Fruit fly (Drosophila melanogaster): ENCODE data around the gene mira.

mira gene

DNA sequence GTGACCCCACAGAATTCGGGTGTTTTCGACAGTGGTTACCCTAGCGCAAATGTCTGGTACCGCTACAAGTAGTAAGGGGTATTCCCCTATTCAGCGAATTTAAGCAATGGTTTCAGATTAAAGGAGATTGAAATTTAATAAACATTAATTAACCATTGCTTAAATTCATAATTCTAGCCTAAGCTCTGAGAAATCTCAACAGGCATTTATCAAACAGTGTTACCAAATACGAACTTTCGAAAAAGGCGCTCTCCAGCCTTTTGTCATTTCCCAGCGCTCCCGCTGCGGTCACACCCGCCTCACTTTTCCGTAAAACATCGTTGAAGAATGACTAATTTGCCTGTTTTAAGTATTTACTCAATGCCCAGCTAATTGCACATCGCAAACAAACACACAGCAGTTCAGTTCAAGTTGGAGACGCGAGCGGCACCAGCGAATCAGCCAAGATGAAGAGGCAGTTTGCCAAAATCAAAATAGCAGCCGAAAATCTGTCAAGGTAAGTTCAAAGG lies 30.0 kb downstream of the mira start, which contains the start of the genes Surf6 and RhoGAP92B (continued):
- TF ChIP-seq CG6683 (GFP tag; optimal IDR thresholded peaks at IDR 0.05) (peak; percentile 20), aop (GFP tag; IDR thresholded peaks at IDR 0.05) (no peak), Mes4 (GFP tag; optimal IDR thresholded peaks at IDR 0.05) (peak; percentile 68), Gsc (GFP tag; IDR thresholded peaks at IDR 0.05) (no peak), Ssrp (tag; optimal IDR thresholded peaks at IDR 0.05) (peak; percentile 46), Sin3A (optimal IDR thresholded peaks at IDR 0.05) (peak; percentile 96), CG3726 (GFP tag; IDR thresholded peaks at IDR 0.05) (0 out of 3 replicates have a peak, but pooled peaks have one; percentile 17), CrebB (tag; optimal IDR thresholded peaks at IDR 0.05) (no peak), Atf-2 (GFP tag; optimal IDR thresholded peaks at IDR 0.05) (peak; percentile 33), Fer2 (tag; optimal IDR thresholded peaks at IDR 0.05) (peak; percentile 8), CG1603 (tag; optimal IDR thresholded peaks at IDR 0.05) (peak; percentile 85), CG4820 (GFP tag; optimal IDR thresholded peaks at IDR 0.05) (peak; percentile 53), Hr78 (GFP tag; optimal IDR thresholded peaks at IDR 0.05) (peak in 1 of 2 experiments; percentile 98), ab (GFP tag; optimal IDR thresholded peaks at IDR 0.05) (no peak), lab (GFP tag; optimal IDR thresholded peaks at IDR 0.05) (peak; percentile 79), CHES-1-like (GFP tag; optimal IDR thresholded peaks at IDR 0.05) (peak; percentile 63), E2f2 (GFP tag; IDR thresholded peaks at IDR 0.05) (peak; percentile 84), p53 (GFP tag; optimal IDR thresholded peaks at IDR 0.05) (peak; percentile 55), CG13424 (tag; optimal IDR thresholded peaks at IDR 0.05) (peak; percentile 61), CG2202 (tag; optimal IDR thresholded peaks at IDR 0.05) (peak; percentile 60), Dref (GFP tag; IDR thresholded peaks at IDR 0.05) (0 out of 2 replicates have a peak, but pooled peaks have one; percentile 21), CG4360 (GFP tag; IDR thresholded peaks at IDR 0.05) (0 out of 2 replicates have a peak, but pooled peaks have one; percentile 8), HmgZ (tag; optimal IDR thresholded peaks at IDR 0.05) (peak; percentile 79), Hr39 (optimal IDR thresholded peaks at IDR 0.05) (no peak), ERR (GFP tag; optimal IDR thresholded peaks at IDR 0.05) (peak; percentile 38), CTCF (GFP tag; optimal IDR thresholded peaks at IDR 0.05) (peak; percentile 47), CG7271 (tag; optimal IDR thresholded peaks at IDR 0.05) (peak; percentile 5), CG10979 (tag; optimal IDR thresholded peaks at IDR 0.05) (peak; percentile 53), twi (tag; optimal IDR thresholded peaks at IDR 0.05) (peak; percentile 38), CG12942 (GFP tag; optimal IDR thresholded peaks at IDR 0.05) (peak; percentile 49), CG31388 (GFP tag; optimal IDR thresholded peaks at IDR 0.05) (no peak), Adf1 (GFP tag; IDR thresholded peaks at IDR 0.05) (peak; percentile 52), Hmr (GFP tag; optimal IDR thresholded peaks at IDR 0.05) (peak; percentile 85), B-H2 (GFP tag; optimal IDR thresholded peaks at IDR 0.05) (peak; percentile 33), hbn (GFP tag; IDR thresholded peaks at IDR 0.05; ENCODE audit: partially characterized antibody) (0 out of 2 replicates have a peak, but pooled peaks have one; percentile 18), CG1233 (GFP tag; optimal IDR thresholded peaks at IDR 0.05) (peak; percentile 65), CG5245 (GFP tag; optimal IDR thresholded peaks at IDR 0.05) (peak; percentile 17), CG18619 (GFP tag; optimal IDR thresholded peaks at IDR 0.05) (peak; percentile 67), CG15601 (tag; optimal IDR thresholded peaks at IDR 0.05) (peak; percentile 72), CG14441 (GFP tag; IDR thresholded peaks at IDR 0.05) (peak; percentile 61; the same call in 1 of the 2 replicates), hth (optimal IDR thresholded peaks at IDR 0.05) (no peak), chif (GFP tag; optimal IDR thresholded peaks at IDR 0.05) (peak in 1 of 2 experiments; percentile 62), Fer3 (tag; optimal IDR thresholded peaks at IDR 0.05) (peak; percentile 55), lola (GFP tag; optimal IDR thresholded peaks at IDR 0.05) (peak in 1 of 3 experiments; percentile 44), CG18262 (tag; optimal IDR thresholded peaks at IDR 0.05) (peak; percentile 53), CG5953 (GFP tag; IDR thresholded peaks at IDR 0.05) (0 out of 2 replicates have a peak, but pooled peaks have one; percentile 27), tx (GFP tag; optimal IDR thresholded peaks at IDR 0.05) (peak; percentile 19), CG31224 (GFP tag; IDR thresholded peaks at IDR 0.05) (no peak), salm (tag; optimal IDR thresholded peaks at IDR 0.05) (peak; percentile 41), grau (tag; optimal IDR thresholded peaks at IDR 0.05) (peak; percentile 64), B-H1 (GFP tag; IDR thresholded peaks at IDR 0.05) (no peak)
